Worm (Caenorhabditis elegans): Measurements from ENCODE around the gene phf-10.
A peak's percentile ranks its signal among the peaks of the same experiment; 100 is the strongest.

ce11 chrV:284808-285207 is 26.6 kb downstream of the phf-10 start:
- TF ChIP-seq arid-1 (GFP tag; conservative IDR thresholded peaks at IDR 0.05), result no peak
- TF ChIP-seq ceh-20 (GFP tag; IDR thresholded peaks at IDR 0.05), result 0 out of 2 replicates have a peak, but pooled peaks have one; percentile 35
- no peak for TF ChIP-seq nhr-76 (tag; optimal IDR thresholded peaks at IDR 0.05)

All from whole organism, L4 larva.